Fruit fly (Drosophila melanogaster) S2 (cell line): Measurements from ENCODE around the gene Sys1.

Experiments used
- CG8478 ChIP-seq: fragments of >200 bp; optimal IDR thresholded peaks from 2 replicates; lab custom pipeline; 2018
- CTCF ChIP-seq, 2 experiments: fragments of >200 bp; optimal IDR thresholded peaks; 2 replicates each; lab custom pipeline; 2018

- TF ChIP-seq CTCF (optimal IDR thresholded peaks at IDR 0.05; lab: Kevin White, UChicago) (no peak), CG8478 (lab: Kevin White, UChicago) (no peak)
Measured at dm6 chr3R:8650741-8651140, 1.9 kb upstream of the Sys1 start, which contains the start of the genes Mkk4 and SLIRP2.
